Fruit fly (Drosophila melanogaster) whole organism, embryonic: ENCODE measurements around the gene Pex3.
A peak's percentile ranks its signal among the peaks of the same experiment; 100 is the strongest.

Experiments used
- Abd-B ChIP-seq: fragments of 200-800 bp; sonication (Bioruptor generic); optimal IDR thresholded peaks from 2 replicates; lab custom pipeline; 2018; ENCODE audit warnings: missing biosample characterization, mild to moderate bottlenecking, missing genetic modification characterization, moderate library complexity
- BEAF-32 ChIP-seq: fragments of 200-800 bp; sonication (Bioruptor generic); optimal IDR thresholded peaks from 3 replicates; lab custom pipeline; 2017; ENCODE audit warnings: missing biosample characterization, missing genetic modification characterization, mild to moderate bottlenecking, moderate library complexity, missing genetic modification reagents
- CG12236 ChIP-seq: fragments of 200-800 bp; sonication (Bioruptor generic); optimal IDR thresholded peaks from 2 replicates; lab custom pipeline; 2016; ENCODE audit warnings: missing biosample characterization, missing genetic modification characterization
- CG12299 ChIP-seq: fragments of 200-800 bp; sonication (Bioruptor generic); optimal IDR thresholded peaks from 2 replicates; lab custom pipeline; 2018; ENCODE audit warnings: missing biosample characterization, mild to moderate bottlenecking, missing genetic modification characterization
- CG17186 ChIP-seq: fragments of 200-800 bp; sonication (Bioruptor generic); optimal IDR thresholded peaks from 3 replicates; lab custom pipeline; 2017; ENCODE audit warnings: missing biosample characterization, missing genetic modification reagents, missing genetic modification characterization
- CG17359 ChIP-seq: fragments of 200-800 bp; sonication (Bioruptor generic); optimal IDR thresholded peaks from 3 replicates; lab custom pipeline; 2018; ENCODE audit warnings: missing biosample characterization, mild to moderate bottlenecking, missing genetic modification characterization, moderate library complexity
- CG1792 ChIP-seq: fragments of 200-800 bp; sonication (Bioruptor generic); optimal IDR thresholded peaks from 2 replicates; lab custom pipeline; 2016; ENCODE audit warnings: missing biosample characterization, missing genetic modification characterization
- CG31388 ChIP-seq: fragments of 200-800 bp; sonication (Bioruptor generic); optimal IDR thresholded peaks from 2 replicates; lab custom pipeline; 2016; ENCODE audit warnings: missing biosample characterization, missing genetic modification characterization
- CG31441 ChIP-seq: fragments of 200-800 bp; sonication (Bioruptor generic); IDR thresholded peaks from 2 replicates; pipeline ENCODE4 v1.3.6; 2022; ENCODE audit warnings: missing biosample characterization, missing genetic modification characterization
- CG3407 ChIP-seq: fragments of 200-800 bp; sonication (Bioruptor generic); optimal IDR thresholded peaks from 2 replicates; lab custom pipeline; 2018; ENCODE audit warnings: missing biosample characterization, mild to moderate bottlenecking, missing genetic modification characterization
- CG34376 ChIP-seq: fragments of 200-800 bp; sonication (Bioruptor generic); optimal IDR thresholded peaks from 2 replicates; lab custom pipeline; 2018; ENCODE audit warnings: missing biosample characterization, mild to moderate bottlenecking, missing genetic modification characterization
- CG4617 ChIP-seq: fragments of 200-800 bp; sonication (Bioruptor generic); optimal IDR thresholded peaks from 3 replicates; lab custom pipeline; 2016; ENCODE audit warnings: missing biosample characterization, missing genetic modification characterization, borderline replicate concordance
- CG4854 ChIP-seq: fragments of 200-800 bp; sonication (Bioruptor generic); optimal IDR thresholded peaks from 2 replicates; lab custom pipeline; 2016; ENCODE audit warnings: missing biosample characterization, missing genetic modification characterization, inconsistent platforms
- CG5245 ChIP-seq: fragments of 200-800 bp; sonication (Bioruptor generic); optimal IDR thresholded peaks from 3 replicates; lab custom pipeline; 2016; ENCODE audit warnings: missing biosample characterization, missing genetic modification characterization
- CG7928 ChIP-seq: fragments of 200-800 bp; sonication (Bioruptor generic); optimal IDR thresholded peaks from 2 replicates; lab custom pipeline; 2017; ENCODE audit warnings: missing biosample characterization, mild to moderate bottlenecking, missing genetic modification characterization
- CTCF ChIP-seq: fragments of 200-800 bp; sonication (Bioruptor generic); optimal IDR thresholded peaks from 2 replicates; lab custom pipeline; 2017; ENCODE audit warnings: missing biosample characterization, mild to moderate bottlenecking, missing genetic modification characterization, moderate library complexity
- Dip2 ChIP-seq: fragments of 200-800 bp; sonication (Bioruptor generic); IDR thresholded peaks from 2 replicates; pipeline ENCODE4 v1.3.6; 2022; ENCODE audit warnings: missing biosample characterization, missing genetic modification characterization
- ERR ChIP-seq: fragments of 200-800 bp; sonication (Bioruptor generic); optimal IDR thresholded peaks from 2 replicates; lab custom pipeline; 2016; ENCODE audit warnings: missing biosample characterization, missing genetic modification characterization
- Fer2 ChIP-seq: fragments of 200-800 bp; sonication (Bioruptor generic); optimal IDR thresholded peaks from 2 replicates; lab custom pipeline; 2018; ENCODE audit warnings: missing biosample characterization, mild to moderate bottlenecking, missing genetic modification characterization, moderate library complexity
- Gsc ChIP-seq: fragments of 200-800 bp; sonication (Bioruptor generic); IDR thresholded peaks from 2 replicates; pipeline ENCODE4 v1.3.6; 2022; ENCODE audit warnings: missing biosample characterization, missing genetic modification characterization
- H2.0 ChIP-seq: fragments of 200-800 bp; sonication (Bioruptor generic); IDR thresholded peaks from 2 replicates; pipeline ENCODE4 v1.3.6; 2022; ENCODE audit warnings: missing biosample characterization, missing genetic modification characterization
- HHEX ChIP-seq: fragments of 200-800 bp; sonication (Bioruptor generic); optimal IDR thresholded peaks from 3 replicates; lab custom pipeline; 2017; ENCODE audit warnings: missing biosample characterization, mild to moderate bottlenecking, missing genetic modification characterization, missing genetic modification reagents
- Hsf ChIP-seq: fragments of 200-800 bp; sonication (Bioruptor generic); optimal IDR thresholded peaks from 3 replicates; lab custom pipeline; 2016; ENCODE audit warnings: missing biosample characterization, missing genetic modification characterization
- Lpt ChIP-seq: fragments of >200 bp; optimal IDR thresholded peaks from 2 replicates; lab custom pipeline; 2018; ENCODE audit warnings: missing biosample characterization, missing genetic modification characterization
- Nf-YA ChIP-seq: fragments of 200-800 bp; sonication (Bioruptor generic); IDR thresholded peaks from 2 replicates; pipeline ENCODE4 v1.3.6; 2022; ENCODE audit warnings: missing biosample characterization, missing genetic modification characterization
- Oaz ChIP-seq: fragments of 200-800 bp; sonication (Bioruptor generic); IDR thresholded peaks from 2 replicates; pipeline ENCODE4 v1.3.6; 2022; ENCODE audit warnings: missing biosample characterization, missing genetic modification characterization
- Side ChIP-seq: fragments of 200-800 bp; sonication (Bioruptor generic); optimal IDR thresholded peaks from 2 replicates; lab custom pipeline; 2016; ENCODE audit warnings: missing biosample characterization, missing genetic modification characterization
- Six4 ChIP-seq: fragments of 200-800 bp; sonication (Bioruptor generic); optimal IDR thresholded peaks from 2 replicates; lab custom pipeline; 2016; ENCODE audit warnings: missing biosample characterization, missing genetic modification characterization
- Sry-δ ChIP-seq: fragments of 200-800 bp; sonication (Bioruptor generic); optimal IDR thresholded peaks from 2 replicates; lab custom pipeline; 2016; ENCODE audit warnings: missing biosample characterization, missing genetic modification characterization
- TFAM ChIP-seq: fragments of 200-800 bp; sonication (Bioruptor generic); optimal IDR thresholded peaks from 2 replicates; lab custom pipeline; 2017; ENCODE audit warnings: missing biosample characterization, missing genetic modification characterization, inconsistent platforms
- az2 ChIP-seq: fragments of 200-800 bp; sonication (Bioruptor generic); optimal IDR thresholded peaks from 3 replicates; lab custom pipeline; 2016; ENCODE audit warnings: missing biosample characterization, missing genetic modification characterization
- bbx ChIP-seq: fragments of 200-800 bp; sonication (Bioruptor generic); IDR thresholded peaks from 2 replicates; pipeline ENCODE4 v1.3.6; 2022; ENCODE audit warnings: missing biosample characterization, missing genetic modification characterization; ENCODE audit not compliant: partially characterized antibody
- bowl ChIP-seq: fragments of 200-800 bp; sonication (Bioruptor generic); IDR thresholded peaks from 2 replicates; pipeline ENCODE4 v1.3.6; 2022; ENCODE audit warnings: missing biosample characterization, missing genetic modification characterization
- chn ChIP-seq: fragments of 200-800 bp; sonication (Bioruptor generic); optimal IDR thresholded peaks from 2 replicates; lab custom pipeline; 2016; ENCODE audit warnings: missing biosample characterization, missing genetic modification characterization
- croc ChIP-seq: fragments of 200-800 bp; sonication (Bioruptor generic); conservative IDR thresholded peaks from 3 replicates; pipeline ENCODE4 v1.3.6; 2022; ENCODE audit warnings: missing biosample characterization, missing genetic modification characterization
- dysf ChIP-seq: fragments of 200-800 bp; sonication (Bioruptor generic); IDR thresholded peaks from 3 replicates; pipeline ENCODE4 v1.3.6; 2022; ENCODE audit warnings: missing biosample characterization, missing genetic modification characterization
- en ChIP-seq: fragments of 200-800 bp; sonication (Bioruptor generic); optimal IDR thresholded peaks from 2 replicates; lab custom pipeline; 2016; ENCODE audit warnings: missing biosample characterization, missing genetic modification characterization
- esg ChIP-seq: fragments of 200-800 bp; sonication (Bioruptor generic); conservative IDR thresholded peaks from 2 replicates; pipeline ENCODE4 v1.3.6; 2022; ENCODE audit warnings: missing biosample characterization, missing genetic modification characterization
- h ChIP-seq: fragments of >200 bp; optimal IDR thresholded peaks from 2 replicates; lab custom pipeline; 2017
- lilli ChIP-seq: fragments of 200-800 bp; sonication (Bioruptor generic); optimal IDR thresholded peaks from 3 replicates; lab custom pipeline; 2016; ENCODE audit warnings: missing biosample characterization, missing genetic modification characterization
- nmo ChIP-seq: fragments of 200-800 bp; sonication (Bioruptor generic); optimal IDR thresholded peaks from 2 replicates; lab custom pipeline; 2018; ENCODE audit warnings: missing biosample characterization, mild to moderate bottlenecking, missing genetic modification characterization, moderate library complexity
- onecut ChIP-seq: fragments of 200-800 bp; sonication (Bioruptor generic); IDR thresholded peaks from 2 replicates; pipeline ENCODE4 v1.3.6; 2022; ENCODE audit warnings: missing biosample characterization, missing genetic modification characterization
- pho ChIP-seq: fragments of 200-800 bp; sonication (Bioruptor generic); optimal IDR thresholded peaks from 2 replicates; lab custom pipeline; 2016; ENCODE audit warnings: missing biosample characterization, missing genetic modification characterization
- sim ChIP-seq: fragments of 200-800 bp; sonication (Bioruptor generic); IDR thresholded peaks from 2 replicates; pipeline ENCODE4 v1.3.6; 2022; ENCODE audit warnings: missing biosample characterization, missing genetic modification characterization
- slbo ChIP-seq: fragments of 200-800 bp; sonication (Bioruptor generic); IDR thresholded peaks from 2 replicates; pipeline ENCODE4 v1.3.6; 2022; ENCODE audit warnings: missing biosample characterization, missing genetic modification characterization
- sob ChIP-seq: fragments of 200-800 bp; sonication (Bioruptor generic); IDR thresholded peaks from 2 replicates; pipeline ENCODE4 v1.3.6; 2022; ENCODE audit warnings: missing biosample characterization, missing genetic modification characterization
- sr ChIP-seq: fragments of 200-800 bp; sonication (Bioruptor generic); IDR thresholded peaks from 3 replicates; pipeline ENCODE4 v1.3.6; 2022; ENCODE audit warnings: missing biosample characterization, missing genetic modification characterization
- tap ChIP-seq: fragments of 200-800 bp; optimal IDR thresholded peaks from 3 replicates; lab custom pipeline; 2019; ENCODE audit warnings: missing biosample characterization, mild to moderate bottlenecking, missing genetic modification characterization, moderate library complexity
- trh ChIP-seq: fragments of 200-800 bp; sonication (Bioruptor generic); optimal IDR thresholded peaks from 2 replicates; lab custom pipeline; 2016; ENCODE audit warnings: missing biosample characterization, missing genetic modification characterization
- wor ChIP-seq: fragments of 200-800 bp; sonication (Bioruptor generic); IDR thresholded peaks from 2 replicates; pipeline ENCODE4 v1.3.6; 2022; ENCODE audit warnings: missing biosample characterization, missing genetic modification characterization
- yki ChIP-seq: fragments of >200 bp; optimal IDR thresholded peaks from 3 replicates; lab custom pipeline; 2018

Pex3 gene

dm6 chr3L:15158330-15159114 is 14.4 kb downstream of the Pex3 start, which contains the start of the genes Msh6 and Prp31 (continued):
- peak; percentile 31 for TF ChIP-seq CG1792 (GFP tag; lab: Kevin White, UChicago)
- TF ChIP-seq chn (GFP tag; lab: Kevin White, UChicago), result peak; percentile 43
- no peak for TF ChIP-seq bbx (GFP tag; lab: Robert Waterston, UW)
- peak; percentile 72 for TF ChIP-seq lilli
- peak; percentile 80 for TF ChIP-seq pho (GFP tag; lab: Kevin White, UChicago)
- no peak for TF ChIP-seq Lpt (GFP tag; lab: Kevin White, UChicago)
- peak; percentile 24 for TF ChIP-seq Side
- TF ChIP-seq CG17359, result peak; percentile 59
- no peak for TF ChIP-seq h (lab: Kevin White, UChicago)
- no peak for TF ChIP-seq yki
- no peak for TF ChIP-seq CG12299 (tag; lab: Kevin White, UChicago)
- peak; percentile 46 for TF ChIP-seq CG12236
- TF ChIP-seq Hsf (GFP tag; lab: Kevin White, UChicago), result peak; percentile 86
- peak; percentile 79 for TF ChIP-seq slbo (GFP tag; lab: Robert Waterston, UW)
- peak; percentile 92 for TF ChIP-seq nmo (GFP tag; lab: Kevin White, UChicago)
- TF ChIP-seq CG5245 (GFP tag; lab: Kevin White, UChicago), result no peak
- peak; percentile 59; the same call in 1 of the 2 replicates for TF ChIP-seq CG31441
- no peak for TF ChIP-seq en (GFP tag; lab: Kevin White, UChicago)
- TF ChIP-seq esg (GFP tag; lab: Robert Waterston, UW), result peak; percentile 79
- TF ChIP-seq Nf-YA (GFP tag; lab: Robert Waterston, UW), result no peak
- 0 out of 2 replicates have a peak, but pooled peaks have one; percentile 32 for TF ChIP-seq H2.0
- no peak for TF ChIP-seq bowl
- no peak for TF ChIP-seq sr (GFP tag; lab: Robert Waterston, UW)
- TF ChIP-seq Dip2 (GFP tag; lab: Robert Waterston, UW), result no peak
- TF ChIP-seq ERR (GFP tag; lab: Kevin White, UChicago), result no peak
- TF ChIP-seq BEAF-32 (GFP tag; lab: Kevin White, UChicago), result peak; percentile 45
- TF ChIP-seq wor (GFP tag; lab: Robert Waterston, UW), result no peak; the same call in 1 of the 2 replicates
- peak; percentile 72; the same call in 2 of the 3 replicates for TF ChIP-seq dysf (GFP tag; lab: Robert Waterston, UW)
- no peak for TF ChIP-seq CG31388 (GFP tag; lab: Kevin White, UChicago)
- TF ChIP-seq CG7928 (GFP tag; lab: Kevin White, UChicago), result no peak
- TF ChIP-seq az2 (GFP tag; lab: Kevin White, UChicago), result peak; percentile 78
- TF ChIP-seq trh (GFP tag; lab: Kevin White, UChicago), result no peak
- TF ChIP-seq CG34376, result no peak
- TF ChIP-seq HHEX (GFP tag; lab: Kevin White, UChicago), result peak; percentile 22
- TF ChIP-seq Abd-B (GFP tag; lab: Kevin White, UChicago), result peak; percentile 87
- no peak for TF ChIP-seq TFAM (GFP tag; lab: Kevin White, UChicago)
- no peak for TF ChIP-seq CTCF
- peak; percentile 68 for TF ChIP-seq Six4 (GFP tag; lab: Kevin White, UChicago)
- TF ChIP-seq Oaz, result no peak
- peak; percentile 40 for TF ChIP-seq tap
- no peak for TF ChIP-seq sim (GFP tag; lab: Robert Waterston, UW)
- TF ChIP-seq CG4617 (GFP tag; lab: Kevin White, UChicago), result no peak
- peak; percentile 43 for TF ChIP-seq Fer2 (tag; lab: Kevin White, UChicago)
- TF ChIP-seq CG17186 (GFP tag; lab: Kevin White, UChicago), result peak; percentile 3
- no peak for TF ChIP-seq CG3407
- TF ChIP-seq Gsc (GFP tag; lab: Robert Waterston, UW), result no peak
- TF ChIP-seq croc, result peak; percentile 60
- TF ChIP-seq Sry-δ (GFP tag; lab: Kevin White, UChicago), result peak; percentile 48
- TF ChIP-seq onecut (GFP tag; lab: Robert Waterston, UW), result peak; percentile 22; the same call in 1 of the 2 replicates
- TF ChIP-seq sob (GFP tag; lab: Robert Waterston, UW), result peak; percentile 53; the same call in 1 of the 2 replicates
- TF ChIP-seq CG4854 (GFP tag; lab: Kevin White, UChicago), result peak; percentile 22
